Worm (Caenorhabditis elegans) whole organism, L4 larva: ENCODE data around the gene Y102A11A.2.
"Not testable (repeated sequence)": the region's sequence is repeated elsewhere in the genome, so short reads cannot be mapped to it uniquely, and the experiment has no call there.

Source experiments
- D1046.2 ChIP-seq: fragments of 200-800 bp; sonication (Bioruptor generic); IDR thresholded peaks from 2 replicates; pipeline ENCODE4 v1.3.6; 2022; ENCODE audit warnings: missing genetic modification characterization, missing compliant biosample characterization
- F10B5.3 ChIP-seq: sonication (generic microtip); optimal IDR thresholded peaks from 2 replicates; lab custom pipeline; 2016; ENCODE audit warnings: mild to moderate bottlenecking, missing genetic modification characterization, missing compliant biosample characterization
- T20F7.1 ChIP-seq: fragments of 200-800 bp; sonication (Bioruptor generic); optimal IDR thresholded peaks from 2 replicates; lab custom pipeline; 2018; ENCODE audit warnings: mild to moderate bottlenecking, missing genetic modification characterization, missing compliant biosample characterization
- ZK337.2 ChIP-seq: fragments of 200-800 bp; sonication (Bioruptor generic); IDR thresholded peaks from 2 replicates; pipeline ENCODE4 v1.3.6; 2022; ENCODE audit warnings: missing genetic modification reagents, missing genetic modification characterization, missing compliant biosample characterization
- aha-1 ChIP-seq: fragments of 150-350 bp; peaks from one replicate; lab custom pipeline; 2014; ENCODE audit warnings: missing biosample characterization, missing genetic modification characterization
- attf-4 ChIP-seq: sonication (generic microtip); optimal IDR thresholded peaks from 3 replicates; lab custom pipeline; 2017; ENCODE audit warnings: missing biosample characterization, missing genetic modification characterization
- ceh-28 ChIP-seq: fragments of 150-350 bp; optimal IDR thresholded peaks from 2 replicates; lab custom pipeline; 2014; ENCODE audit warnings: missing biosample characterization, missing genetic modification reagents, missing genetic modification characterization
- ceh-62 ChIP-seq: sonication (generic microtip); optimal IDR thresholded peaks from 2 replicates; lab custom pipeline; 2017; ENCODE audit warnings: missing biosample characterization, missing genetic modification characterization
- ceh-82 ChIP-seq: sonication (generic microtip); optimal IDR thresholded peaks from 2 replicates; lab custom pipeline; 2017; ENCODE audit warnings: missing biosample characterization, missing genetic modification characterization
- daf-16 ChIP-seq, 3 experiments: sonication (generic microtip); optimal IDR thresholded peaks; 2 replicates each; lab custom pipeline; 2016 to 2017; ENCODE audit warnings: missing genetic modification characterization in 3 of 3, missing genetic modification reagents in 3 of 3, mild to moderate bottlenecking in 2 of 3, missing compliant biosample characterization in 2 of 3, missing biosample characterization in 1 of 3, moderate library complexity in 1 of 3
- daf-19 ChIP-seq: fragments of 200-800 bp; sonication (Bioruptor generic); conservative IDR thresholded peaks from 2 replicates; pipeline ENCODE4 v1.3.6; 2022; ENCODE audit warnings: missing genetic modification characterization, missing compliant biosample characterization
- duxl-1 ChIP-seq: sonication (generic microtip); optimal IDR thresholded peaks from 2 replicates; lab custom pipeline; 2016; ENCODE audit warnings: mild to moderate bottlenecking, missing genetic modification characterization, moderate library complexity, missing compliant biosample characterization; ENCODE audit not compliant: poor library complexity
- egl-27 ChIP-seq: sonication (generic microtip); optimal IDR thresholded peaks from 3 replicates; lab custom pipeline; 2017; ENCODE audit warnings: missing biosample characterization, missing genetic modification reagents, missing genetic modification characterization
- hlh-11 ChIP-seq: fragments of 200-800 bp; sonication (Bioruptor generic); optimal IDR thresholded peaks from 2 replicates; lab custom pipeline; 2018; ENCODE audit warnings: mild to moderate bottlenecking, missing genetic modification characterization, missing compliant biosample characterization
- hmg-1.1 ChIP-seq: fragments of 200-800 bp; sonication (Bioruptor generic); IDR thresholded peaks from 2 replicates; pipeline ENCODE4 v1.3.6; 2022; ENCODE audit warnings: missing genetic modification reagents, missing genetic modification characterization, missing compliant biosample characterization
- lim-7 ChIP-seq: fragments of 200-800 bp; sonication (Bioruptor generic); IDR thresholded peaks from 2 replicates; pipeline ENCODE4 v1.3.6; 2022; ENCODE audit warnings: missing genetic modification characterization, missing compliant biosample characterization
- lin-29 ChIP-seq: fragments of 200-800 bp; sonication (Bioruptor generic); IDR thresholded peaks from 2 replicates; pipeline ENCODE4 v1.3.6; 2022; ENCODE audit warnings: missing genetic modification reagents, missing genetic modification characterization, missing compliant biosample characterization
- lin-38 ChIP-seq: fragments of 200-800 bp; sonication (Bioruptor generic); IDR thresholded peaks from 2 replicates; pipeline ENCODE4 v1.3.6; 2022; ENCODE audit warnings: missing genetic modification reagents, missing genetic modification characterization, missing compliant biosample characterization
- lin-39 ChIP-seq: fragments of 150-350 bp; optimal IDR thresholded peaks from 2 replicates; lab custom pipeline; 2014; ENCODE audit warnings: missing biosample characterization, missing genetic modification reagents, missing genetic modification characterization
- mdt-29 ChIP-seq: fragments of 200-800 bp; sonication (Bioruptor generic); IDR thresholded peaks from 2 replicates; pipeline ENCODE4 v1.3.6; 2022; ENCODE audit warnings: missing genetic modification reagents, missing genetic modification characterization, missing compliant biosample characterization
- nhr-102 ChIP-seq: sonication (generic microtip); optimal IDR thresholded peaks from 2 replicates; lab custom pipeline; 2016; ENCODE audit warnings: mild to moderate bottlenecking, missing genetic modification characterization, moderate library complexity, missing compliant biosample characterization
- nhr-111 ChIP-seq: fragments of 200-800 bp; sonication (Bioruptor generic); optimal IDR thresholded peaks from 2 replicates; lab custom pipeline; 2018; ENCODE audit warnings: mild to moderate bottlenecking, missing genetic modification characterization, missing compliant biosample characterization
- nhr-28 ChIP-seq: fragments of 150-350 bp; optimal IDR thresholded peaks from 2 replicates; lab custom pipeline; 2014; ENCODE audit warnings: missing biosample characterization, missing genetic modification characterization
- pha-4 ChIP-seq, 2 experiments: fragments of 150-350 bp in 1 of 2; fragments of 200-800 bp in 1 of 2; sonication (Bioruptor generic) in 1 of 2; IDR thresholded peaks in 1 of 2; optimal IDR thresholded peaks in 1 of 2; 2 replicates each; pipeline versions ENCODE4 v1.3.6 to Lab custom; 2014 to 2022; ENCODE audit warnings: missing genetic modification characterization in 2 of 2, missing genetic modification reagents in 2 of 2, missing biosample characterization in 1 of 2, missing compliant biosample characterization in 1 of 2
- pqm-1 ChIP-seq: sonication (generic microtip); optimal IDR thresholded peaks from 2 replicates; lab custom pipeline; 2017; ENCODE audit warnings: missing biosample characterization, missing genetic modification characterization
- rbr-2 ChIP-seq: sonication (generic microtip); optimal IDR thresholded peaks from 2 replicates; lab custom pipeline; 2016; ENCODE audit warnings: missing genotype, missing genetic modification characterization, missing compliant biosample characterization
- sdz-12 ChIP-seq: fragments of 200-800 bp; sonication (Bioruptor generic); optimal IDR thresholded peaks from 2 replicates; lab custom pipeline; 2018; ENCODE audit warnings: mild to moderate bottlenecking, missing genetic modification characterization, missing compliant biosample characterization
- spr-1 ChIP-seq: sonication (generic microtip); optimal IDR thresholded peaks from 2 replicates; lab custom pipeline; 2016; ENCODE audit warnings: mild to moderate bottlenecking, missing genetic modification characterization, missing compliant biosample characterization
- tag-97 ChIP-seq: fragments of 200-800 bp; sonication (Bioruptor generic); IDR thresholded peaks from 2 replicates; pipeline ENCODE4 v1.3.6; 2022; ENCODE audit warnings: missing genetic modification characterization, missing compliant biosample characterization
- zag-1 ChIP-seq: fragments of 150-350 bp; optimal IDR thresholded peaks from 2 replicates; lab custom pipeline; 2014; ENCODE audit warnings: missing biosample characterization, missing genetic modification characterization
- zfp-2 ChIP-seq: sonication (generic microtip); optimal IDR thresholded peaks from 2 replicates; lab custom pipeline; 2016; ENCODE audit warnings: mild to moderate bottlenecking, missing genetic modification characterization, missing compliant biosample characterization
- zip-11 ChIP-seq: fragments of 200-800 bp; sonication (Bioruptor generic); IDR thresholded peaks from 2 replicates; pipeline ENCODE4 v1.3.6; 2022; ENCODE audit warnings: missing genetic modification characterization, missing compliant biosample characterization
- ztf-11 ChIP-seq: fragments of 150-350 bp; optimal IDR thresholded peaks from 2 replicates; lab custom pipeline; 2014; ENCODE audit warnings: missing biosample characterization, missing genetic modification characterization

Gene Y102A11A.2

ce11 chrX:2026342-2026741 is at the start of gene Y102A11A.2:
Gene Y102A11A.2, plus strand, starts transcription at chrX:2026642.
- not testable (repeated sequence) for TF ChIP-seq nhr-111 (GFP tag; lab: Kevin White, UChicago); hmg-1.1; ceh-62 (tag; lab: Kevin White, UChicago)

- TF ChIP-seq duxl-1 (tag; lab: Kevin White, UChicago): peak; percentile 91
- no peak for TF ChIP-seq mdt-29 (GFP tag; lab: Robert Waterston, UW)
These were observed 48.7 kb upstream of the Y102A11A.2 start, which contains the start of gene F52D2.12 for ce11 chrX:1977708-1978107. Gene F52D2.12, plus strand, starts transcription at chrX:1978014.

ce11 chrX:1981654-1982053 is 44.8 kb upstream of the Y102A11A.2 start:
- no peak for TF ChIP-seq zag-1
- TF ChIP-seq pha-4 (GFP tag; IDR thresholded peaks at IDR 0.05; lab: Robert Waterston, UW): no peak
- TF ChIP-seq pha-4 (tag; optimal IDR thresholded peaks at IDR 0.05; lab: Kevin White, UChicago): no peak
- TF ChIP-seq aha-1 (tag; lab: Kevin White, UChicago): peak; percentile 20
- TF ChIP-seq tag-97: no peak
- TF ChIP-seq rbr-2: no peak

ce11 chrX:1984831-1985230 is 41.6 kb upstream of the Y102A11A.2 start:
- no peak for TF ChIP-seq nhr-102 (tag; lab: Kevin White, UChicago)
- no peak for TF ChIP-seq ZK337.2
- TF ChIP-seq nhr-28 (tag; lab: Kevin White, UChicago): no peak
- no peak for TF ChIP-seq daf-19 (GFP tag; lab: Robert Waterston, UW)
- no peak for TF ChIP-seq lin-38
- no peak for TF ChIP-seq lin-29
- no peak for TF ChIP-seq spr-1 (tag; lab: Kevin White, UChicago)
- TF ChIP-seq daf-16 (GFP tag; optimal IDR thresholded peaks at IDR 0.05; lab: Kevin White, UChicago): no peak
- TF ChIP-seq daf-16 (tag; optimal IDR thresholded peaks at IDR 0.05; lab: Kevin White, UChicago): no peak

- TF ChIP-seq D1046.2 (no peak), ztf-11 (no peak), duxl-1 (tag; lab: Kevin White, UChicago) (peak; percentile 99), daf-16 (GFP tag; optimal IDR thresholded peaks at IDR 0.05; lab: Kevin White, UChicago) (peak in 1 of 2 experiments; percentile 26), daf-16 (tag; optimal IDR thresholded peaks at IDR 0.05; lab: Kevin White, UChicago) (no peak), zag-1 (no peak), sdz-12 (GFP tag; lab: Kevin White, UChicago) (no peak)
- TF ChIP-seq, all 104 proteins: peak for 2
These were observed 36.9 kb upstream of the Y102A11A.2 start, which contains the start of gene meg-3 for ce11 chrX:1989576-1989975. Gene meg-3, minus strand, starts transcription at chrX:1989607.

ce11 chrX:1990434-1990833 is 36.0 kb upstream of the Y102A11A.2 start, which contains the start of gene Y40A1A.2:
Gene Y40A1A.2, plus strand, starts transcription at chrX:1990734.
- TF ChIP-seq T20F7.1 (GFP tag; lab: Kevin White, UChicago) (no peak), ceh-82 (tag; lab: Kevin White, UChicago) (no peak), lin-39 (tag; lab: Kevin White, UChicago) (no peak), pha-4 (GFP tag; IDR thresholded peaks at IDR 0.05; lab: Robert Waterston, UW) (no peak), pha-4 (tag; optimal IDR thresholded peaks at IDR 0.05; lab: Kevin White, UChicago) (no peak), zfp-2 (no peak), spr-1 (tag; lab: Kevin White, UChicago) (no peak), lim-7 (GFP tag; lab: Robert Waterston, UW) (no peak), zip-11 (GFP tag; lab: Robert Waterston, UW) (no peak), attf-4 (no peak), egl-27 (tag; lab: Kevin White, UChicago) (no peak), hlh-11 (tag; lab: Kevin White, UChicago) (no peak), F10B5.3 (tag; lab: Kevin White, UChicago) (no peak), pqm-1 (tag; lab: Kevin White, UChicago) (no peak), nhr-102 (tag; lab: Kevin White, UChicago) (no peak), ceh-28 (tag; lab: Kevin White, UChicago) (no peak)
